Fruit fly (Drosophila melanogaster) whole organism, embryonic: ENCODE data around the gene CG11458.

ENCODE experiments used
- ATbp ChIP-seq: fragments of 200-800 bp; sonication (Bioruptor generic); optimal IDR thresholded peaks from 2 replicates; lab custom pipeline; 2017; ENCODE audit warnings: missing biosample characterization, mild to moderate bottlenecking, missing genetic modification characterization, missing genetic modification reagents
- Asciz ChIP-seq: fragments of 200-800 bp; sonication (Bioruptor generic); optimal IDR thresholded peaks from 2 replicates; lab custom pipeline; 2017; ENCODE audit warnings: missing biosample characterization, mild to moderate bottlenecking, missing genetic modification characterization, missing genetic modification reagents
- Awh ChIP-seq: fragments of 200-800 bp; sonication (Bioruptor generic); IDR thresholded peaks from 2 replicates; pipeline ENCODE4, ENCODE4 v1.3.6; 2022; ENCODE audit warnings: missing biosample characterization, missing genetic modification characterization
- CG1024 ChIP-seq: fragments of 200-800 bp; sonication (Bioruptor generic); IDR thresholded peaks from 2 replicates; pipeline ENCODE4 v1.3.6; 2022; ENCODE audit warnings: missing biosample characterization, missing genetic modification characterization
- CG10959 ChIP-seq: fragments of 200-800 bp; sonication (Bioruptor generic); IDR thresholded peaks from 2 replicates; pipeline ENCODE4 v1.3.6; 2022; ENCODE audit warnings: missing biosample characterization, missing genetic modification characterization
- CG11456 ChIP-seq: fragments of 200-800 bp; sonication (Bioruptor generic); IDR thresholded peaks from 3 replicates; pipeline ENCODE4 v1.3.6; 2022; ENCODE audit warnings: missing biosample characterization, missing genetic modification characterization
- CG11696 ChIP-seq: fragments of 200-800 bp; sonication (Bioruptor generic); IDR thresholded peaks from 2 replicates; pipeline ENCODE4 v1.3.6; 2022; ENCODE audit warnings: missing biosample characterization, missing genetic modification characterization
- CG12769 ChIP-seq: fragments of 200-800 bp; sonication (Bioruptor generic); optimal IDR thresholded peaks from 2 replicates; lab custom pipeline; 2019; ENCODE audit warnings: missing biosample characterization, mild to moderate bottlenecking, missing genetic modification characterization, moderate library complexity
- CG15514 ChIP-seq: fragments of 200-800 bp; sonication (Bioruptor generic); optimal IDR thresholded peaks from 3 replicates; lab custom pipeline; 2017; ENCODE audit warnings: missing biosample characterization, missing genetic modification characterization, mild to moderate bottlenecking, moderate library complexity, missing genetic modification reagents
- CG15696 ChIP-seq: fragments of 200-800 bp; sonication (Bioruptor generic); optimal IDR thresholded peaks from 2 replicates; lab custom pipeline; 2019; ENCODE audit warnings: missing biosample characterization, mild to moderate bottlenecking, missing genetic modification characterization, moderate library complexity
- CG17568 ChIP-seq: fragments of 200-800 bp; sonication (Bioruptor generic); optimal IDR thresholded peaks from 2 replicates; lab custom pipeline; 2018; ENCODE audit warnings: missing biosample characterization, mild to moderate bottlenecking, missing genetic modification characterization, moderate library complexity
- CG17829 ChIP-seq: fragments of 200-800 bp; optimal IDR thresholded peaks from 2 replicates; lab custom pipeline; 2019; ENCODE audit warnings: missing biosample characterization, mild to moderate bottlenecking, missing genetic modification characterization, moderate library complexity
- CG1832 ChIP-seq: fragments of 200-800 bp; sonication (Bioruptor generic); optimal IDR thresholded peaks from 2 replicates; lab custom pipeline; 2017; ENCODE audit warnings: missing biosample characterization, mild to moderate bottlenecking, missing genetic modification characterization, inconsistent platforms
- CG18599 ChIP-seq: fragments of 200-800 bp; sonication (Bioruptor generic); optimal IDR thresholded peaks from 3 replicates; lab custom pipeline; 2017; ENCODE audit warnings: missing biosample characterization, missing genetic modification characterization, mild to moderate bottlenecking, moderate library complexity, missing genetic modification reagents
- CG2120 ChIP-seq: fragments of 200-800 bp; sonication (Bioruptor generic); optimal IDR thresholded peaks from 3 replicates; lab custom pipeline; 2016; ENCODE audit warnings: missing biosample characterization, missing genetic modification characterization
- CG3281 ChIP-seq: fragments of 200-800 bp; sonication (Bioruptor generic); optimal IDR thresholded peaks from 3 replicates; lab custom pipeline; 2017; ENCODE audit warnings: missing biosample characterization, mild to moderate bottlenecking, missing genetic modification characterization
- CG4820 ChIP-seq: fragments of 200-800 bp; sonication (Bioruptor generic); optimal IDR thresholded peaks from 3 replicates; lab custom pipeline; 2016; ENCODE audit warnings: missing biosample characterization, missing genetic modification characterization
- CG8924 ChIP-seq: fragments of 200-800 bp; optimal IDR thresholded peaks from 3 replicates; lab custom pipeline; 2019; ENCODE audit warnings: missing biosample characterization, mild to moderate bottlenecking, missing genetic modification characterization, moderate library complexity
- CG8944 ChIP-seq: fragments of 200-800 bp; sonication (Bioruptor generic); optimal IDR thresholded peaks from 3 replicates; lab custom pipeline; 2016; ENCODE audit warnings: missing biosample characterization, missing genetic modification characterization
- Dad ChIP-seq: fragments of 200-800 bp; sonication (Bioruptor generic); optimal IDR thresholded peaks from 3 replicates; lab custom pipeline; 2016; ENCODE audit warnings: missing biosample characterization, missing genetic modification characterization
- HHEX ChIP-seq: fragments of 200-800 bp; sonication (Bioruptor generic); optimal IDR thresholded peaks from 3 replicates; lab custom pipeline; 2017; ENCODE audit warnings: missing biosample characterization, mild to moderate bottlenecking, missing genetic modification characterization, missing genetic modification reagents
- HLHmδ ChIP-seq: fragments of 200-800 bp; sonication (Bioruptor generic); optimal IDR thresholded peaks from 2 replicates; lab custom pipeline; 2018; ENCODE audit warnings: missing biosample characterization, mild to moderate bottlenecking, missing genetic modification characterization, moderate library complexity
- Hr51 ChIP-seq, 2 experiments: fragments of 200-800 bp; sonication (Bioruptor generic); optimal IDR thresholded peaks; 2 replicates in 1 of 2; 3 replicates in 1 of 2; lab custom pipeline; 2016 to 2018; ENCODE audit warnings: missing biosample characterization in 2 of 2, missing genetic modification characterization in 2 of 2, mild to moderate bottlenecking in 1 of 2, moderate library complexity in 1 of 2
- Kr ChIP-seq: fragments of 200-800 bp; sonication (Bioruptor generic); optimal IDR thresholded peaks from 2 replicates; lab custom pipeline; 2017; ENCODE audit warnings: missing biosample characterization, mild to moderate bottlenecking, missing genetic modification characterization
- Sox102F ChIP-seq: fragments of 200-800 bp; sonication (Bioruptor generic); optimal IDR thresholded peaks from 2 replicates; lab custom pipeline; 2018; ENCODE audit warnings: missing biosample characterization, mild to moderate bottlenecking, missing genetic modification characterization, moderate library complexity
- bcd ChIP-seq: fragments of 200-800 bp; sonication (Bioruptor generic); optimal IDR thresholded peaks from 2 replicates; lab custom pipeline; 2017; ENCODE audit warnings: missing biosample characterization, mild to moderate bottlenecking, missing genetic modification characterization
- br ChIP-seq: fragments of >200 bp; optimal IDR thresholded peaks from 2 replicates; lab custom pipeline; 2017
- bsh ChIP-seq, 2 experiments: fragments of 200-800 bp; sonication (Bioruptor generic); optimal IDR thresholded peaks; 2 replicates each; lab custom pipeline; 2017 to 2018; ENCODE audit warnings: mild to moderate bottlenecking in 2 of 2, missing biosample characterization in 2 of 2, missing genetic modification characterization in 2 of 2, moderate library complexity in 1 of 2
- caup ChIP-seq: fragments of 200-800 bp; sonication (Bioruptor generic); optimal IDR thresholded peaks from 3 replicates; lab custom pipeline; 2017; ENCODE audit warnings: missing biosample characterization, mild to moderate bottlenecking, missing genetic modification characterization, moderate library complexity; ENCODE audit not compliant: severe bottlenecking
- chif ChIP-seq, 2 experiments: fragments of 200-800 bp; sonication (Bioruptor generic); optimal IDR thresholded peaks; 3 replicates each; lab custom pipeline; 2016; ENCODE audit warnings: missing biosample characterization in 2 of 2, missing genetic modification characterization in 2 of 2
- ci ChIP-seq: fragments of 200-800 bp; sonication (Bioruptor generic); IDR thresholded peaks from 3 replicates; pipeline ENCODE4 v1.3.6; 2022; ENCODE audit warnings: missing biosample characterization, missing genetic modification characterization
- dmrt11E ChIP-seq: fragments of 200-800 bp; sonication (Bioruptor generic); optimal IDR thresholded peaks from 3 replicates; lab custom pipeline; 2018; ENCODE audit warnings: missing biosample characterization, mild to moderate bottlenecking, missing genetic modification characterization, moderate library complexity
- dmrt99B ChIP-seq: fragments of 200-800 bp; sonication (Bioruptor generic); optimal IDR thresholded peaks from 2 replicates; lab custom pipeline; 2018; ENCODE audit warnings: missing biosample characterization, mild to moderate bottlenecking, missing genetic modification characterization, moderate library complexity
- exex ChIP-seq: fragments of 200-800 bp; sonication (Bioruptor generic); optimal IDR thresholded peaks from 4 replicates; lab custom pipeline; 2018; ENCODE audit warnings: missing biosample characterization, mild to moderate bottlenecking, missing genetic modification characterization, moderate library complexity
- gem ChIP-seq: fragments of 200-800 bp; sonication (Bioruptor generic); optimal IDR thresholded peaks from 2 replicates; lab custom pipeline; 2019; ENCODE audit warnings: missing biosample characterization, mild to moderate bottlenecking, missing genetic modification characterization, moderate library complexity
- grn ChIP-seq: fragments of 200-800 bp; sonication (Bioruptor generic); optimal IDR thresholded peaks from 3 replicates; lab custom pipeline; 2017; ENCODE audit warnings: missing biosample characterization, missing genetic modification characterization
- hkb ChIP-seq, 2 experiments: fragments of 200-800 bp in 1 of 2; fragments of >200 bp in 1 of 2; sonication (Bioruptor generic) in 1 of 2; IDR thresholded peaks in 1 of 2; optimal IDR thresholded peaks in 1 of 2; 2 replicates each; pipeline versions ENCODE4 v1.3.6 to Lab custom; 2017 to 2022; ENCODE audit warnings: missing biosample characterization in 1 of 2, missing genetic modification characterization in 1 of 2
- lab ChIP-seq: fragments of 200-800 bp; sonication (Bioruptor generic); optimal IDR thresholded peaks from 3 replicates; lab custom pipeline; 2017; ENCODE audit warnings: missing biosample characterization, missing genetic modification characterization, mild to moderate bottlenecking, moderate library complexity, missing genetic modification reagents
- nau ChIP-seq: fragments of 200-800 bp; sonication (Bioruptor generic); optimal IDR thresholded peaks from 3 replicates; lab custom pipeline; 2017; ENCODE audit warnings: missing biosample characterization, mild to moderate bottlenecking, missing genetic modification characterization, missing genetic modification reagents
- odd ChIP-seq: fragments of 200-800 bp; sonication (Bioruptor generic); optimal IDR thresholded peaks from 2 replicates; lab custom pipeline; 2017; ENCODE audit warnings: missing biosample characterization, mild to moderate bottlenecking, missing genetic modification characterization
- otp ChIP-seq: fragments of 200-800 bp; sonication (Bioruptor generic); IDR thresholded peaks from 3 replicates; pipeline ENCODE4, ENCODE4 v1.3.6; 2022; ENCODE audit warnings: missing biosample characterization, missing genetic modification characterization
- peb ChIP-seq: fragments of 200-800 bp; sonication (Bioruptor generic); IDR thresholded peaks from 2 replicates; pipeline ENCODE4 v1.3.6; 2022; ENCODE audit warnings: missing biosample characterization, missing genetic modification characterization
- schlank ChIP-seq: fragments of 200-800 bp; sonication (Bioruptor generic); optimal IDR thresholded peaks from 2 replicates; lab custom pipeline; 2018; ENCODE audit warnings: missing biosample characterization, mild to moderate bottlenecking, missing genetic modification characterization
- scrt ChIP-seq: fragments of 200-800 bp; sonication (Bioruptor generic); optimal IDR thresholded peaks from 2 replicates; lab custom pipeline; 2018; ENCODE audit warnings: missing biosample characterization, mild to moderate bottlenecking, missing genetic modification characterization, moderate library complexity
- sens ChIP-seq: fragments of 200-800 bp; sonication (Bioruptor generic); peaks from one replicate; lab custom pipeline; 2016; ENCODE audit warnings: missing biosample characterization, missing genetic modification characterization
- sima ChIP-seq: fragments of 200-800 bp; sonication (Bioruptor generic); optimal IDR thresholded peaks from 2 replicates; lab custom pipeline; 2016; ENCODE audit warnings: missing biosample characterization, missing genetic modification characterization
- slbo ChIP-seq: fragments of 200-800 bp; sonication (Bioruptor generic); IDR thresholded peaks from 2 replicates; pipeline ENCODE4 v1.3.6; 2022; ENCODE audit warnings: missing biosample characterization, missing genetic modification characterization
- unpg ChIP-seq: fragments of 200-800 bp; sonication (Bioruptor generic); optimal IDR thresholded peaks from 3 replicates; lab custom pipeline; 2018; ENCODE audit warnings: missing biosample characterization, mild to moderate bottlenecking, missing genetic modification characterization, moderate library complexity
- zfh1 ChIP-seq: fragments of 200-800 bp; sonication (Bioruptor generic); IDR thresholded peaks from 3 replicates; pipeline ENCODE4 v1.3.6; 2022; ENCODE audit warnings: missing biosample characterization, missing genetic modification characterization

Gene CG11458

dm6 chr3L:20900996-20901395, 4.6 kb upstream of the CG11458 start (continued):
- TF ChIP-seq CG15696 (tag; lab: Kevin White, UChicago) (no peak), CG4820 (GFP tag; lab: Kevin White, UChicago) (no peak), CG18599 (GFP tag; lab: Kevin White, UChicago) (peak; percentile 11), slbo (GFP tag; lab: Robert Waterston, UW) (no peak), odd (peak; percentile 4), CG11696 (0 out of 2 replicates have a peak, but pooled peaks have one; percentile 24), CG3281 (GFP tag; lab: Kevin White, UChicago) (peak; percentile 24), hkb (optimal IDR thresholded peaks at IDR 0.05; lab: Kevin White, UChicago) (no peak), hkb (GFP tag; IDR thresholded peaks at IDR 0.05; lab: Robert Waterston, UW) (no peak), zfh1 (GFP tag; lab: Robert Waterston, UW) (0 out of 3 replicates have a peak, but pooled peaks have one; percentile 30), ci (GFP tag; lab: Robert Waterston, UW) (peak; percentile 42; the same call in 1 of the 3 replicates), scrt (no peak), chif (GFP tag; optimal IDR thresholded peaks at IDR 0.05; lab: Kevin White, UChicago) (no peak), Sox102F (GFP tag; lab: Kevin White, UChicago) (peak; percentile 27), sima (no peak), unpg (GFP tag; lab: Kevin White, UChicago) (peak; percentile 8), dmrt11E (tag; lab: Kevin White, UChicago) (no peak), CG8944 (GFP tag; lab: Kevin White, UChicago) (no peak), peb (GFP tag; lab: Robert Waterston, UW) (no peak), caup (GFP tag; lab: Kevin White, UChicago) (peak; percentile 56), dmrt99B (tag; lab: Kevin White, UChicago) (no peak), Dad (GFP tag; lab: Kevin White, UChicago) (no peak), CG2120 (GFP tag; lab: Kevin White, UChicago) (no peak), CG8924 (tag; lab: Kevin White, UChicago) (no peak), CG1024 (GFP tag; lab: Robert Waterston, UW) (0 out of 2 replicates have a peak, but pooled peaks have one; percentile 11), ATbp (GFP tag; lab: Kevin White, UChicago) (peak; percentile 56), Hr51 (GFP tag; optimal IDR thresholded peaks at IDR 0.05; lab: Kevin White, UChicago) (no peak), Kr (no peak), schlank (tag; lab: Kevin White, UChicago) (no peak), HLHmδ (no peak), CG17568 (GFP tag; lab: Kevin White, UChicago) (no peak), bcd (GFP tag; lab: Kevin White, UChicago) (peak; percentile 33), lab (GFP tag; lab: Kevin White, UChicago) (peak; percentile 62), br (lab: Kevin White, UChicago) (no peak), CG12769 (tag; lab: Kevin White, UChicago) (peak; percentile 70), Awh (GFP tag; lab: Robert Waterston, UW) (0 out of 2 replicates have a peak, but pooled peaks have one; percentile 26), CG1832 (no peak), bsh (GFP tag; optimal IDR thresholded peaks at IDR 0.05; lab: Kevin White, UChicago) (no peak), exex (tag; lab: Kevin White, UChicago) (no peak), grn (no peak), CG15514 (peak; percentile 30), nau (GFP tag; lab: Kevin White, UChicago) (peak; percentile 28), CG11456 (GFP tag; lab: Robert Waterston, UW) (no peak), Asciz (GFP tag; lab: Kevin White, UChicago) (peak; percentile 12), sens (GFP tag; lab: Kevin White, UChicago) (peak; percentile 77), HHEX (GFP tag; lab: Kevin White, UChicago) (peak; percentile 4), otp (GFP tag; lab: Robert Waterston, UW) (no peak), CG10959 (peak; percentile 33; the same call in 1 of the 2 replicates), gem (tag; lab: Kevin White, UChicago) (peak; percentile 11), CG17829 (tag; lab: Kevin White, UChicago) (no peak)
